Worm (Caenorhabditis elegans): ENCODE data around the gene C54D1.7.

C54D1.7 gene

DNA sequence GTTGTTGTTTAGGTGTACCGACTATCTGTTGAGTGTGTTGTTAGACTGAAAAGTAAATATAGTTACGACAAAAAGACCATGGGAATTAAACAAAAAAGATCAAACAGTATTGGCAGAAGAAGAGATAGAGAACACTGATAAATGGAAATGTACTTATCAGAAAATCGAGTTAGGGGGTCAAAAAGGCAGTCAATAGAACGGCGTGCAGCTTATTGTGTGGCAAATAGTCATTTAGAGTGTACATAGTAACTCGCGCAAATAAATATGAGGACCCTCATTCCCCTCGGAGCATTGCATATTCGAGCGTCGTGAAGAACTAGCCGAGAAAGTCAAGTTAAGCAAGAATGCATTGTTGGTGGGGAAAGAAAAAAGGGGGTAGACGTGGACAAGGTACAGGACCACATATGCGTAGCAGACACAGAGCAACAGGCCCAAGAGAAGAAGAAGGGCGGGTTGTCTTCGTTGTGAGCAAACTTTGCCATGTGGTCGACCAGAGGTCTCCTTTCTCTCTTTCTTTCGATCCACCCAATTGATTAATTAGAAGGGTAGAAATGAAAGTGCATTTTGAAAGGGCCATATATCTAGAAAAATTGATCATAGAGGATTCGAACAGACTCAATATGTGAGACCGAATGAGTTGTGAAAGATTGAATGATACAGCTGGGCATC, 4.5 kb downstream of the C54D1.7 start, which contains the start of gene lam-2:
TSS of gene lam-2 (minus strand) at position 51 of the 669 bp plus-strand sequence.
- peak; percentile 23 for TF ChIP-seq elt-2 (tag; optimal IDR thresholded peaks at IDR 0.05)
- peak; percentile 37 for TF ChIP-seq pax-1 (tag; optimal IDR thresholded peaks at IDR 0.05)
- TF ChIP-seq C08G9.2 (tag; optimal IDR thresholded peaks at IDR 0.05), result no peak
- TF ChIP-seq hlh-8 (tag; optimal IDR thresholded peaks at IDR 0.05), result peak; percentile 83

- TF ChIP-seq npax-4 (tag; optimal IDR thresholded peaks at IDR 0.05) (no peak), ref-2 (tag; optimal IDR thresholded peaks at IDR 0.05) (no peak), nhr-11 (tag; optimal IDR thresholded peaks at IDR 0.05) (no peak), C08G9.2 (tag; optimal IDR thresholded peaks at IDR 0.05) (no peak), syd-9 (tag; optimal IDR thresholded peaks at IDR 0.05) (no peak), che-1 (tag; optimal IDR thresholded peaks at IDR 0.05) (no peak), hlh-13 (GFP tag; optimal IDR thresholded peaks at IDR 0.05) (no peak), ets-4 (tag; optimal IDR thresholded peaks at IDR 0.05) (no peak), eyg-1 (tag; optimal IDR thresholded peaks at IDR 0.05) (no peak), ceh-22 (tag; optimal IDR thresholded peaks at IDR 0.05) (no peak), dve-1 (tag; optimal IDR thresholded peaks at IDR 0.05) (no peak), fkh-6 (tag; optimal IDR thresholded peaks at IDR 0.05) (no peak), mec-3 (tag; optimal IDR thresholded peaks at IDR 0.05; ENCODE audit: borderline replicate concordance) (no peak), pha-4 (tag; optimal IDR thresholded peaks at IDR 0.05) (no peak)
Measured at ce11 chrX:7149670-7150069, 6.2 kb downstream of the C54D1.7 start.

DNA sequence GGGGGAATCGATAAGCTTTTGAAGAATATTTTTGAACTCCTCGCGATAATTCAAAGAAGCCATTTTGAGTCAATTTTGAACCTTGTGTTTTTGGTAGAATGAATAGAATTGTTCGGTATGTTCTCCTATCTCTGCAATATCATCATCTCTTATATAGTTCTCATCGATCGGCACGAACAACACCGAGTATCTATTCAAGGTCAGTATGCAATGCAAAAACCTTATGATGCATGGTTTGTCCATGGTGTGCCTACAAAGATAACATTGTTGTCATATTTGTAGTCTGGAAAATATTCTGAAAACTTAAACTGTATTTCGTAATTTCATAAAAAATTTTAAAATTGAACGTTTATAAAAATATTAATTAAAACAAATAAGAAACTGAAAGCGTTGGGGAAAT, 12.3 kb downstream of the C54D1.7 start, which contains the start of gene alh-10:
TSS of gene alh-10 (minus strand) at position 127 of the 400 bp plus-strand sequence.
- TF ChIP-seq elt-2 (tag; optimal IDR thresholded peaks at IDR 0.05), result peak; percentile 27
- TF ChIP-seq ceh-34 (tag; optimal IDR thresholded peaks at IDR 0.05), result no peak

ce11 chrX:7140682-7141254, 15.1 kb downstream of the C54D1.7 start:
- TF ChIP-seq elt-2 (tag; optimal IDR thresholded peaks at IDR 0.05) (peak; percentile 54), ceh-19 (GFP tag; optimal IDR thresholded peaks at IDR 0.05) (no peak), ceh-30 (tag; optimal IDR thresholded peaks at IDR 0.05) (no peak), ceh-45 (GFP tag; IDR thresholded peaks at IDR 0.05) (no peak), ahr-1 (tag; optimal IDR thresholded peaks at IDR 0.05) (no peak)

- TF ChIP-seq fax-1 (tag; optimal IDR thresholded peaks at IDR 0.05) (no peak), pqm-1 (tag; optimal IDR thresholded peaks at IDR 0.05) (peak; percentile 23), dve-1 (tag; optimal IDR thresholded peaks at IDR 0.05) (peak; percentile 3), ceh-2 (tag; optimal IDR thresholded peaks at IDR 0.05) (no peak), ets-4 (tag; optimal IDR thresholded peaks at IDR 0.05) (no peak), F13H6.1 (tag; optimal IDR thresholded peaks at IDR 0.05) (no peak), ama-1 (optimal IDR thresholded peaks at IDR 0.05) (no peak), elt-2 (tag; optimal IDR thresholded peaks at IDR 0.05) (peak; percentile 53)
Measured at ce11 chrX:7139614-7140013, 16.2 kb downstream of the C54D1.7 start, which contains the start of gene clec-86. Gene clec-86, plus strand, starts transcription at chrX:7139875.

DNA sequence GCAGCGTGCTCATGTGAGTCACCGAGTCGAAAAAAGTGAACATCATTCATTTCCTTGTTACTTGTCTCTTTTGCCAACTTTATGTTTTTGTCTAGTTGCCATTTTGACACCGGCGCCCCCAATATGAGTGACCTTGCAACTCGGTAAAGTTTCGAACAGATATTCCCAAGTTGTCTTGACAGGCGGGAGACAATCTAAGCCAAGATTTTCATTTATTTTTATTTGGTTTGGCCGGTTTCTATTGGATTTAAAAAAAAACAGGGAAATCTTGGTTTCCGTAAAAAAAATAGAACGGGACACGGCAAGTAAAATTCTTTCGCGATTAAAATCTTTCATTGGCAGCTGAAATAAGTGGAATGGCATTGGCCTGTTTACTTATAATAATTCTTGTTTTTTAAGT, 24.6 kb downstream of the C54D1.7 start:
- TF ChIP-seq ceh-19 (GFP tag; optimal IDR thresholded peaks at IDR 0.05) (no peak), hlh-13 (GFP tag; optimal IDR thresholded peaks at IDR 0.05) (no peak), unc-86 (tag; optimal IDR thresholded peaks at IDR 0.05) (no peak), ref-2 (tag; optimal IDR thresholded peaks at IDR 0.05) (no peak), ceh-24 (tag; optimal IDR thresholded peaks at IDR 0.05) (no peak), T23F11.4 (GFP tag; optimal IDR thresholded peaks at IDR 0.05) (no peak), pha-2 (tag; optimal IDR thresholded peaks at IDR 0.05) (no peak), ceh-22 (tag; optimal IDR thresholded peaks at IDR 0.05) (no peak)
